Worm (Caenorhabditis elegans) whole organism, L4 larva: ENCODE results near the gene rars-1.

ENCODE experiments used
- R02D3.7 ChIP-seq: fragments of 150-350 bp; sonication (generic microtip); optimal IDR thresholded peaks from 3 replicates; lab custom pipeline; 2014; ENCODE audit warnings: missing biosample characterization, missing genetic modification characterization
- Y105C5A.15 ChIP-seq: fragments of 200-800 bp; sonication (Bioruptor generic); IDR thresholded peaks from 2 replicates; pipeline ENCODE4 v1.3.6; 2022; ENCODE audit warnings: missing genetic modification characterization, missing compliant biosample characterization
- Y5F2A.4 ChIP-seq: fragments of 200-800 bp; sonication (Bioruptor generic); optimal IDR thresholded peaks from 2 replicates; lab custom pipeline; 2018; ENCODE audit warnings: mild to moderate bottlenecking, missing genetic modification characterization, missing compliant biosample characterization
- Y75B8A.6 ChIP-seq: fragments of 200-800 bp; sonication (Bioruptor generic); IDR thresholded peaks from 2 replicates; pipeline ENCODE4 v1.3.6; 2022; ENCODE audit warnings: missing genetic modification reagents, missing genetic modification characterization, missing compliant biosample characterization
- ZK546.5 ChIP-seq, 2 experiments: sonication (generic microtip); optimal IDR thresholded peaks; 2 replicates each; lab custom pipeline; 2017; ENCODE audit warnings: missing biosample characterization in 2 of 2, missing genetic modification characterization in 2 of 2
- aha-1 ChIP-seq: fragments of 150-350 bp; peaks from one replicate; lab custom pipeline; 2014; ENCODE audit warnings: missing biosample characterization, missing genetic modification characterization
- aly-2 ChIP-seq: sonication (generic microtip); optimal IDR thresholded peaks from 2 replicates; lab custom pipeline; 2018; ENCODE audit warnings: missing biosample characterization, missing genetic modification characterization
- ama-1 ChIP-seq: fragments of 150-350 bp; optimal IDR thresholded peaks from 2 replicates; lab custom pipeline; 2014; ENCODE audit warnings: inconsistent platforms, mixed read lengths
- arid-1 ChIP-seq: fragments of 200-800 bp; sonication (Bioruptor generic); conservative IDR thresholded peaks from 2 replicates; pipeline ENCODE4 v1.3.6; 2022; ENCODE audit warnings: missing genetic modification reagents, missing genetic modification characterization, missing compliant biosample characterization
- attf-4 ChIP-seq: sonication (generic microtip); optimal IDR thresholded peaks from 3 replicates; lab custom pipeline; 2017; ENCODE audit warnings: missing biosample characterization, missing genetic modification characterization
- ceh-20 ChIP-seq: fragments of 200-800 bp; sonication (Bioruptor generic); IDR thresholded peaks from 2 replicates; pipeline ENCODE4 v1.3.6; 2022; ENCODE audit warnings: missing genetic modification reagents, missing genetic modification characterization, missing compliant biosample characterization
- ceh-28 ChIP-seq: fragments of 150-350 bp; optimal IDR thresholded peaks from 2 replicates; lab custom pipeline; 2014; ENCODE audit warnings: missing biosample characterization, missing genetic modification reagents, missing genetic modification characterization
- ceh-82 ChIP-seq: sonication (generic microtip); optimal IDR thresholded peaks from 2 replicates; lab custom pipeline; 2017; ENCODE audit warnings: missing biosample characterization, missing genetic modification characterization
- cey-2 ChIP-seq: sonication (generic microtip); optimal IDR thresholded peaks from 3 replicates; lab custom pipeline; 2017; ENCODE audit warnings: missing genetic modification characterization, mild to moderate bottlenecking, missing compliant biosample characterization, antibody characterized with exemption, borderline replicate concordance; ENCODE audit not compliant: insufficient read depth
- ctbp-1 ChIP-seq: fragments of 200-800 bp; sonication (Bioruptor generic); IDR thresholded peaks from 2 replicates; pipeline ENCODE4 v1.3.6; 2022; ENCODE audit warnings: missing genetic modification reagents, missing genetic modification characterization, missing compliant biosample characterization
- daf-16 ChIP-seq, 3 experiments: sonication (generic microtip); optimal IDR thresholded peaks; 2 replicates each; lab custom pipeline; 2016 to 2017; ENCODE audit warnings: missing genetic modification characterization in 3 of 3, missing genetic modification reagents in 3 of 3, mild to moderate bottlenecking in 2 of 3, missing compliant biosample characterization in 2 of 3, missing biosample characterization in 1 of 3, moderate library complexity in 1 of 3
- dmd-8 ChIP-seq: fragments of 200-800 bp; sonication (Bioruptor generic); IDR thresholded peaks from 2 replicates; pipeline ENCODE4 v1.3.6; 2022; ENCODE audit warnings: missing genetic modification characterization, missing compliant biosample characterization
- duxl-1 ChIP-seq: sonication (generic microtip); optimal IDR thresholded peaks from 2 replicates; lab custom pipeline; 2016; ENCODE audit warnings: mild to moderate bottlenecking, missing genetic modification characterization, moderate library complexity, missing compliant biosample characterization; ENCODE audit not compliant: poor library complexity
- dve-1 ChIP-seq: sonication (generic microtip); optimal IDR thresholded peaks from 2 replicates; lab custom pipeline; 2017; ENCODE audit warnings: antibody characterized with exemption, mild to moderate bottlenecking, missing genetic modification characterization, missing compliant biosample characterization; ENCODE audit not compliant: insufficient read depth
- fkh-10 ChIP-seq: fragments of 150-350 bp; optimal IDR thresholded peaks from 2 replicates; lab custom pipeline; 2014; ENCODE audit warnings: missing biosample characterization, missing genetic modification reagents, missing genetic modification characterization
- gei-8 ChIP-seq: fragments of 200-800 bp; sonication (Bioruptor generic); optimal IDR thresholded peaks from 2 replicates; lab custom pipeline; 2018; ENCODE audit warnings: mild to moderate bottlenecking, missing genetic modification characterization, missing compliant biosample characterization
- hmg-1.1 ChIP-seq: fragments of 200-800 bp; sonication (Bioruptor generic); IDR thresholded peaks from 2 replicates; pipeline ENCODE4 v1.3.6; 2022; ENCODE audit warnings: missing genetic modification reagents, missing genetic modification characterization, missing compliant biosample characterization
- jun-1 ChIP-seq: fragments of 150-350 bp; optimal IDR thresholded peaks from 2 replicates; lab custom pipeline; 2014; ENCODE audit warnings: missing biosample characterization, missing genetic modification reagents, missing genetic modification characterization
- lim-7 ChIP-seq: fragments of 200-800 bp; sonication (Bioruptor generic); IDR thresholded peaks from 2 replicates; pipeline ENCODE4 v1.3.6; 2022; ENCODE audit warnings: missing genetic modification characterization, missing compliant biosample characterization
- lin-1 ChIP-seq: fragments of 200-800 bp; sonication (Bioruptor generic); IDR thresholded peaks from 2 replicates; pipeline ENCODE4 v1.3.6; 2022; ENCODE audit warnings: missing genetic modification reagents, missing genetic modification characterization, missing compliant biosample characterization
- lin-13 ChIP-seq: fragments of 150-350 bp; optimal IDR thresholded peaks from 2 replicates; lab custom pipeline; 2014; ENCODE audit warnings: missing biosample characterization, missing genetic modification reagents, missing genetic modification characterization
- lin-15B ChIP-seq: fragments of 150-350 bp; sonication (generic microtip); optimal IDR thresholded peaks from 3 replicates; lab custom pipeline; 2014; ENCODE audit warnings: missing biosample characterization, missing genetic modification characterization
- lin-29 ChIP-seq: fragments of 200-800 bp; sonication (Bioruptor generic); IDR thresholded peaks from 2 replicates; pipeline ENCODE4 v1.3.6; 2022; ENCODE audit warnings: missing genetic modification reagents, missing genetic modification characterization, missing compliant biosample characterization
- lsy-2 ChIP-seq, 2 experiments: fragments of 150-350 bp in 1 of 2; sonication (generic microtip) in 1 of 2; optimal IDR thresholded peaks; 2 replicates each; lab custom pipeline; 2014 to 2017; ENCODE audit warnings: missing biosample characterization in 2 of 2, missing genetic modification characterization in 2 of 2
- madf-5 ChIP-seq, 2 experiments: fragments of 200-800 bp; sonication (Bioruptor generic); IDR thresholded peaks; 2 replicates each; pipeline ENCODE4 v1.3.6; 2022; ENCODE audit warnings: missing compliant biosample characterization in 2 of 2, missing genetic modification characterization in 2 of 2
- mes-2 ChIP-seq: sonication (generic microtip); optimal IDR thresholded peaks from 2 replicates; lab custom pipeline; 2016; ENCODE audit warnings: missing genotype, mild to moderate bottlenecking, missing genetic modification characterization, missing compliant biosample characterization; ENCODE audit not compliant: poor library complexity, severe bottlenecking
- mxl-3 ChIP-seq: fragments of 200-800 bp; sonication (Bioruptor generic); optimal IDR thresholded peaks from 2 replicates; lab custom pipeline; 2018; ENCODE audit warnings: mild to moderate bottlenecking, missing genetic modification characterization, missing compliant biosample characterization
- nhr-10 ChIP-seq: fragments of 150-350 bp; optimal IDR thresholded peaks from 2 replicates; lab custom pipeline; 2014; ENCODE audit warnings: missing biosample characterization, missing genetic modification characterization
- nhr-102 ChIP-seq: sonication (generic microtip); optimal IDR thresholded peaks from 2 replicates; lab custom pipeline; 2016; ENCODE audit warnings: mild to moderate bottlenecking, missing genetic modification characterization, moderate library complexity, missing compliant biosample characterization
- nhr-11 ChIP-seq: fragments of 150-350 bp; optimal IDR thresholded peaks from 2 replicates; lab custom pipeline; 2014; ENCODE audit warnings: missing biosample characterization, missing genetic modification characterization
- nhr-25 ChIP-seq: sonication (generic microtip); optimal IDR thresholded peaks from 2 replicates; lab custom pipeline; 2017; ENCODE audit warnings: missing genetic modification characterization, mild to moderate bottlenecking, missing compliant biosample characterization, antibody characterized with exemption, moderate library complexity, borderline replicate concordance; ENCODE audit not compliant: insufficient read depth
- nhr-28 ChIP-seq: fragments of 150-350 bp; optimal IDR thresholded peaks from 2 replicates; lab custom pipeline; 2014; ENCODE audit warnings: missing biosample characterization, missing genetic modification characterization
- nhr-41 ChIP-seq: fragments of 200-800 bp; sonication (Bioruptor generic); IDR thresholded peaks from 2 replicates; pipeline ENCODE4 v1.3.6; 2022; ENCODE audit warnings: missing genetic modification reagents, missing genetic modification characterization, missing compliant biosample characterization
- nhr-48 ChIP-seq: sonication (generic microtip); optimal IDR thresholded peaks from 2 replicates; lab custom pipeline; 2016; ENCODE audit warnings: mild to moderate bottlenecking, missing genetic modification characterization, missing compliant biosample characterization
- saeg-2 ChIP-seq: fragments of 200-800 bp; sonication (Bioruptor generic); IDR thresholded peaks from 2 replicates; pipeline ENCODE4 v1.3.6; 2022; ENCODE audit warnings: missing genetic modification reagents, missing genetic modification characterization, missing compliant biosample characterization
- skn-1 ChIP-seq: fragments of 150-350 bp; optimal IDR thresholded peaks from 2 replicates; lab custom pipeline; 2014; ENCODE audit warnings: missing biosample characterization, missing genetic modification characterization
- snpc-4 ChIP-seq: fragments of 150-350 bp; optimal IDR thresholded peaks from 2 replicates; lab custom pipeline; 2014; ENCODE audit warnings: missing biosample characterization, missing genetic modification characterization
- spr-1 ChIP-seq: sonication (generic microtip); optimal IDR thresholded peaks from 2 replicates; lab custom pipeline; 2016; ENCODE audit warnings: mild to moderate bottlenecking, missing genetic modification characterization, missing compliant biosample characterization
- spr-3 ChIP-seq: fragments of 200-800 bp; sonication (Bioruptor generic); optimal IDR thresholded peaks from 2 replicates; lab custom pipeline; 2018; ENCODE audit warnings: mild to moderate bottlenecking, missing genetic modification characterization, missing compliant biosample characterization
- tra-1 ChIP-seq: fragments of 200-800 bp; sonication (Bioruptor generic); IDR thresholded peaks from 2 replicates; pipeline ENCODE4 v1.3.6; 2022; ENCODE audit warnings: missing genetic modification reagents, missing genetic modification characterization, missing compliant biosample characterization
- unc-130 ChIP-seq: sonication (generic microtip); optimal IDR thresholded peaks from 2 replicates; lab custom pipeline; 2016; ENCODE audit warnings: missing genetic modification reagents, missing genetic modification characterization, missing compliant biosample characterization
- unc-39 ChIP-seq: sonication (generic microtip); optimal IDR thresholded peaks from 2 replicates; lab custom pipeline; 2017; ENCODE audit warnings: missing biosample characterization, missing genetic modification characterization
- unc-62 ChIP-seq, 3 experiments: fragments of 150-350 bp in 1 of 3; sonication (generic microtip); optimal IDR thresholded peaks in 2 of 3; peaks in 1 of 3; 1 replicate in 1 of 3; 2 replicates in 2 of 3; lab custom pipeline; 2014 to 2017; ENCODE audit warnings: missing biosample characterization in 3 of 3, missing genetic modification characterization in 3 of 3, missing genetic modification reagents in 3 of 3, missing genotype in 1 of 3
- zag-1 ChIP-seq: fragments of 150-350 bp; optimal IDR thresholded peaks from 2 replicates; lab custom pipeline; 2014; ENCODE audit warnings: missing biosample characterization, missing genetic modification characterization
- zfp-2 ChIP-seq: sonication (generic microtip); optimal IDR thresholded peaks from 2 replicates; lab custom pipeline; 2016; ENCODE audit warnings: mild to moderate bottlenecking, missing genetic modification characterization, missing compliant biosample characterization
- zip-2 ChIP-seq: fragments of 150-350 bp; optimal IDR thresholded peaks from 2 replicates; lab custom pipeline; 2014; ENCODE audit warnings: missing biosample characterization, missing genetic modification characterization
- ztf-7 ChIP-seq: fragments of 150-350 bp; optimal IDR thresholded peaks from 2 replicates; lab custom pipeline; 2014; ENCODE audit warnings: missing biosample characterization, missing genetic modification characterization

Gene rars-1

ce11 chrIII:4912317-4912716 is 4.7 kb downstream of the rars-1 start, which contains the start of the genes F26F4.9 and cee-1 (continued):
- no peak for TF ChIP-seq jun-1
- no peak for TF ChIP-seq zfp-2
- TF ChIP-seq ZK546.5 (tag; optimal IDR thresholded peaks at IDR 0.05; lab: Kevin White, UChicago) = no peak
- TF ChIP-seq ceh-20 (GFP tag; lab: Robert Waterston, UW) = no peak
- TF ChIP-seq lin-15B (tag; lab: Kevin White, UChicago) = no peak
- TF ChIP-seq ceh-28 (tag; lab: Kevin White, UChicago) = no peak
- TF ChIP-seq gei-8 (GFP tag; lab: Kevin White, UChicago) = no peak
- no peak for TF ChIP-seq spr-3 (GFP tag; lab: Kevin White, UChicago)
- no peak for TF ChIP-seq nhr-48
- TF ChIP-seq cey-2 (tag; lab: Kevin White, UChicago) = no peak
- TF ChIP-seq aha-1 (tag; lab: Kevin White, UChicago) = peak; percentile 86
- no peak for TF ChIP-seq dmd-8
- no peak for TF ChIP-seq zag-1 (tag; lab: Kevin White, UChicago)
- TF ChIP-seq duxl-1 (tag; lab: Kevin White, UChicago) = no peak
- TF ChIP-seq mxl-3 (GFP tag; lab: Kevin White, UChicago) = no peak
- no peak for TF ChIP-seq skn-1 (tag; lab: Kevin White, UChicago)
- peak in 1 of 2 experiments; percentile 74 for TF ChIP-seq lsy-2 (tag; optimal IDR thresholded peaks at IDR 0.05; lab: Kevin White, UChicago)
- no peak for TF ChIP-seq madf-5 (GFP tag; IDR thresholded peaks at IDR 0.05; lab: Robert Waterston, UW)
- TF ChIP-seq dve-1 (tag; lab: Kevin White, UChicago) = peak; percentile 44
- no peak for TF ChIP-seq unc-39 (tag; lab: Kevin White, UChicago)
- TF ChIP-seq nhr-10 = no peak
- no peak for TF ChIP-seq saeg-2 (GFP tag; lab: Robert Waterston, UW)
- no peak for TF ChIP-seq tra-1 (GFP tag; lab: Robert Waterston, UW)
- no peak for TF ChIP-seq fkh-10 (GFP tag; lab: Kevin White, UChicago)
- no peak for TF ChIP-seq lin-29 (GFP tag; lab: Robert Waterston, UW)
- TF ChIP-seq aly-2 (tag; lab: Kevin White, UChicago) = no peak
- no peak for TF ChIP-seq ztf-7 (tag; lab: Kevin White, UChicago)
- TF ChIP-seq mes-2 = peak; percentile 97
- TF ChIP-seq nhr-41 (GFP tag; lab: Robert Waterston, UW) = no peak
- TF ChIP-seq Y105C5A.15 (GFP tag; lab: Robert Waterston, UW) = no peak
- peak; percentile 8 for TF ChIP-seq nhr-28
- no peak for TF ChIP-seq Y5F2A.4 (GFP tag; lab: Kevin White, UChicago)
- no peak for TF ChIP-seq unc-62 (GFP tag; optimal IDR thresholded peaks at IDR 0.05 in 1 of 2; lab: Kevin White, UChicago)
- no peak for TF ChIP-seq unc-62 (tag; optimal IDR thresholded peaks at IDR 0.05; lab: Kevin White, UChicago)
- TF ChIP-seq ctbp-1 (GFP tag; lab: Robert Waterston, UW) = no peak
- no peak for TF ChIP-seq lim-7 (GFP tag; lab: Robert Waterston, UW)
- no peak for TF ChIP-seq attf-4 (tag; lab: Kevin White, UChicago)
- TF ChIP-seq nhr-25 (tag; lab: Kevin White, UChicago) = no peak
- TF ChIP-seq ama-1 (lab: Kevin White, UChicago) = no peak
- no peak for TF ChIP-seq Y75B8A.6 (GFP tag; lab: Robert Waterston, UW)
- no peak for TF ChIP-seq hmg-1.1 (GFP tag; lab: Robert Waterston, UW)
- TF ChIP-seq ceh-82 (tag; lab: Kevin White, UChicago) = no peak
- TF ChIP-seq unc-130 (GFP tag; lab: Kevin White, UChicago) = peak; percentile 86
- no peak for TF ChIP-seq zip-2 (tag; lab: Kevin White, UChicago)
- TF ChIP-seq snpc-4 (tag; lab: Kevin White, UChicago) = no peak
- TF ChIP-seq R02D3.7 = no peak
- TF ChIP-seq lin-13 (GFP tag; lab: Kevin White, UChicago) = no peak
- no peak for TF ChIP-seq lin-1
- TF ChIP-seq nhr-102 = no peak
- TF ChIP-seq nhr-11 (tag; lab: Kevin White, UChicago) = no peak
- no peak for TF ChIP-seq arid-1
- no peak for TF ChIP-seq daf-16 (GFP tag; optimal IDR thresholded peaks at IDR 0.05; lab: Kevin White, UChicago)
- TF ChIP-seq daf-16 (tag; optimal IDR thresholded peaks at IDR 0.05; lab: Kevin White, UChicago) = peak; percentile 33
- no peak for TF ChIP-seq spr-1 (tag; lab: Kevin White, UChicago)
